Worm (Caenorhabditis elegans) whole organism, L1 larva: ENCODE measurements around the gene F44E2.3.
A peak's percentile ranks its signal among the peaks of the same experiment; 100 is the strongest.

Source experiments
- C16A3.4 ChIP-seq: fragments of 150-350 bp; optimal IDR thresholded peaks from 2 replicates; lab custom pipeline; 2014; ENCODE audit warnings: missing biosample characterization, missing genetic modification characterization
- C34B4.2 ChIP-seq: sonication (generic microtip); optimal IDR thresholded peaks from 2 replicates; lab custom pipeline; 2017; ENCODE audit warnings: mild to moderate bottlenecking, missing genetic modification characterization, missing compliant biosample characterization
- ama-1 ChIP-seq: fragments of 150-350 bp; optimal IDR thresholded peaks from 2 replicates; lab custom pipeline; 2014
- blmp-1 ChIP-seq: fragments of 150-350 bp; optimal IDR thresholded peaks from 2 replicates; lab custom pipeline; 2014; ENCODE audit warnings: missing biosample characterization, missing genetic modification characterization
- ceh-63 ChIP-seq: fragments of 200-800 bp; sonication (Bioruptor generic); optimal IDR thresholded peaks from 2 replicates; lab custom pipeline; 2018; ENCODE audit warnings: mild to moderate bottlenecking, missing genetic modification characterization, missing compliant biosample characterization
- ceh-82 ChIP-seq, 3 experiments: fragments of 150-350 bp in 1 of 3; sonication (generic microtip) in 2 of 3; optimal IDR thresholded peaks; 2 replicates each; lab custom pipeline; 2014 to 2017; ENCODE audit warnings: missing biosample characterization in 3 of 3, missing genetic modification characterization in 3 of 3
- ceh-88 ChIP-seq: fragments of 200-800 bp; sonication (Bioruptor generic); IDR thresholded peaks from 2 replicates; pipeline ENCODE4 v1.3.6; 2022; ENCODE audit warnings: missing genetic modification characterization, missing compliant biosample characterization
- dpl-1 ChIP-seq, 3 experiments: fragments of 150-350 bp in 2 of 3; sonication (generic microtip) in 1 of 3; optimal IDR thresholded peaks; 2 replicates each; lab custom pipeline; 2014 to 2017; ENCODE audit warnings: missing biosample characterization in 3 of 3, missing genetic modification characterization in 3 of 3, missing genetic modification reagents in 3 of 3
- efl-1 ChIP-seq, 4 experiments: fragments of 150-350 bp; optimal IDR thresholded peaks in 3 of 4; peaks in 1 of 4; 1 replicate in 1 of 4; 2 replicates in 3 of 4; lab custom pipeline; 2014; ENCODE audit warnings: missing biosample characterization in 2 of 4, missing genetic modification characterization in 2 of 4, missing genetic modification reagents in 2 of 4
- elt-3 ChIP-seq, 6 experiments: fragments of 150-350 bp in 1 of 6; sonication (generic microtip); optimal IDR thresholded peaks; 2 replicates each; lab custom pipeline; 2017 to 2018; ENCODE audit warnings: missing biosample characterization in 6 of 6, missing genetic modification characterization in 6 of 6, inconsistent platforms in 1 of 6
- ets-5 ChIP-seq: fragments of 200-800 bp; sonication (Bioruptor generic); IDR thresholded peaks from 2 replicates; pipeline ENCODE4 v1.3.6; 2022; ENCODE audit warnings: missing genetic modification characterization, missing compliant biosample characterization
- fkh-10 ChIP-seq: sonication (generic microtip); optimal IDR thresholded peaks from 2 replicates; lab custom pipeline; 2017; ENCODE audit warnings: missing biosample characterization, missing genetic modification reagents, missing genetic modification characterization
- fkh-8 ChIP-seq: sonication (generic microtip); optimal IDR thresholded peaks from 2 replicates; lab custom pipeline; 2016; ENCODE audit warnings: mild to moderate bottlenecking, missing genetic modification characterization, missing compliant biosample characterization
- fos-1 ChIP-seq: fragments of 150-350 bp; optimal IDR thresholded peaks from 2 replicates; lab custom pipeline; 2014; ENCODE audit warnings: missing biosample characterization, missing genetic modification characterization
- grh-1 ChIP-seq: fragments of 200-800 bp; sonication (Bioruptor generic); IDR thresholded peaks from 2 replicates; pipeline ENCODE4 v1.3.6; 2022; ENCODE audit warnings: missing genetic modification reagents, missing genetic modification characterization, missing compliant biosample characterization
- hlh-17 ChIP-seq: fragments of 200-800 bp; sonication (Bioruptor generic); optimal IDR thresholded peaks from 2 replicates; lab custom pipeline; 2018; ENCODE audit warnings: missing genetic modification characterization, mild to moderate bottlenecking, missing compliant biosample characterization, moderate library complexity, borderline replicate concordance
- jun-1 ChIP-seq: fragments of 150-350 bp; optimal IDR thresholded peaks from 2 replicates; lab custom pipeline; 2014; ENCODE audit warnings: missing biosample characterization, missing genetic modification reagents, missing genetic modification characterization
- lin-14 ChIP-seq: fragments of 200-800 bp; sonication (Bioruptor generic); optimal IDR thresholded peaks from 2 replicates; lab custom pipeline; 2018; ENCODE audit warnings: mild to moderate bottlenecking, missing genetic modification characterization, moderate library complexity, missing compliant biosample characterization
- lin-15B ChIP-seq: fragments of 150-350 bp; sonication (generic microtip); optimal IDR thresholded peaks from 3 replicates; lab custom pipeline; 2014; ENCODE audit warnings: missing biosample characterization, missing genetic modification characterization
- lin-35 ChIP-seq, 2 experiments: fragments of 150-350 bp; optimal IDR thresholded peaks; 2 replicates each; lab custom pipeline; 2014; ENCODE audit warnings: missing biosample characterization in 2 of 2, missing genetic modification characterization in 2 of 2, missing genetic modification reagents in 2 of 2
- lir-3 ChIP-seq: sonication (generic microtip); optimal IDR thresholded peaks from 2 replicates; lab custom pipeline; 2016; ENCODE audit warnings: mild to moderate bottlenecking, missing genetic modification characterization, moderate library complexity, missing compliant biosample characterization; ENCODE audit not compliant: poor library complexity
- lsy-2 ChIP-seq, 2 experiments: fragments of 150-350 bp; optimal IDR thresholded peaks; 2 replicates each; lab custom pipeline; 2014; ENCODE audit warnings: missing biosample characterization in 2 of 2, missing genetic modification characterization in 2 of 2
- mdl-1 ChIP-seq, 2 experiments: fragments of 150-350 bp; optimal IDR thresholded peaks; 2 replicates each; lab custom pipeline; 2014 to 2017; ENCODE audit warnings: missing biosample characterization in 2 of 2, missing genetic modification characterization in 2 of 2, inconsistent platforms in 1 of 2
- mep-1 ChIP-seq: fragments of 150-350 bp; optimal IDR thresholded peaks from 2 replicates; lab custom pipeline; 2014; ENCODE audit warnings: missing biosample characterization, missing genetic modification characterization
- nhr-19 ChIP-seq: fragments of 200-800 bp; sonication (Bioruptor generic); conservative IDR thresholded peaks from 2 replicates; pipeline ENCODE4 v1.3.6; 2022; ENCODE audit warnings: missing genetic modification characterization, missing compliant biosample characterization
- nhr-20 ChIP-seq: sonication (generic microtip); optimal IDR thresholded peaks from 2 replicates; lab custom pipeline; 2016; ENCODE audit warnings: mild to moderate bottlenecking, missing genetic modification characterization, missing compliant biosample characterization
- nhr-237 ChIP-seq: fragments of 150-350 bp; optimal IDR thresholded peaks from 2 replicates; lab custom pipeline; 2014; ENCODE audit warnings: missing biosample characterization, missing genetic modification characterization
- nhr-28 ChIP-seq: fragments of 150-350 bp; optimal IDR thresholded peaks from 2 replicates; lab custom pipeline; 2014; ENCODE audit warnings: missing biosample characterization, missing genetic modification characterization
- nhr-47 ChIP-seq: sonication (generic microtip); optimal IDR thresholded peaks from 2 replicates; lab custom pipeline; 2016; ENCODE audit warnings: mild to moderate bottlenecking, missing genetic modification characterization, moderate library complexity, missing compliant biosample characterization
- nhr-71 ChIP-seq: sonication (generic microtip); optimal IDR thresholded peaks from 2 replicates; lab custom pipeline; 2016; ENCODE audit warnings: mild to moderate bottlenecking, missing genetic modification characterization, moderate library complexity, missing compliant biosample characterization
- nhr-77 ChIP-seq: fragments of 150-350 bp; optimal IDR thresholded peaks from 2 replicates; lab custom pipeline; 2014; ENCODE audit warnings: missing biosample characterization, missing genetic modification characterization
- nhr-85 ChIP-seq: sonication (generic microtip); peaks from one replicate; lab custom pipeline; 2016; ENCODE audit warnings: missing genetic modification characterization, inconsistent platforms, missing compliant biosample characterization
- nhr-90 ChIP-seq: sonication (generic microtip); optimal IDR thresholded peaks from 2 replicates; lab custom pipeline; 2016; ENCODE audit warnings: mild to moderate bottlenecking, missing genetic modification characterization, missing compliant biosample characterization; ENCODE audit not compliant: poor library complexity
- pag-3 ChIP-seq: sonication (generic microtip); optimal IDR thresholded peaks from 2 replicates; lab custom pipeline; 2017; ENCODE audit warnings: missing genetic modification characterization, mild to moderate bottlenecking, missing compliant biosample characterization, antibody characterized with exemption, borderline replicate concordance; ENCODE audit not compliant: insufficient read depth
- pqm-1 ChIP-seq: sonication (generic microtip); optimal IDR thresholded peaks from 3 replicates; lab custom pipeline; 2017; ENCODE audit warnings: missing biosample characterization, missing genetic modification characterization
- rnt-1 ChIP-seq: sonication (generic microtip); optimal IDR thresholded peaks from 2 replicates; lab custom pipeline; 2016; ENCODE audit warnings: mild to moderate bottlenecking, missing genetic modification characterization, moderate library complexity, missing compliant biosample characterization
- skn-1 ChIP-seq: fragments of 150-350 bp; optimal IDR thresholded peaks from 2 replicates; lab custom pipeline; 2014; ENCODE audit warnings: missing biosample characterization, missing genetic modification characterization
- snpc-4 ChIP-seq: fragments of 150-350 bp; optimal IDR thresholded peaks from 2 replicates; lab custom pipeline; 2014; ENCODE audit warnings: missing biosample characterization, missing genetic modification characterization
- snu-23 ChIP-seq: sonication (generic microtip); optimal IDR thresholded peaks from 2 replicates; lab custom pipeline; 2016; ENCODE audit warnings: missing genetic modification characterization, missing compliant biosample characterization
- sup-37 ChIP-seq: fragments of 200-800 bp; sonication (Bioruptor generic); optimal IDR thresholded peaks from 2 replicates; lab custom pipeline; 2018; ENCODE audit warnings: mild to moderate bottlenecking, missing genetic modification characterization, missing compliant biosample characterization
- swsn-7 ChIP-seq: sonication (generic microtip); optimal IDR thresholded peaks from 2 replicates; lab custom pipeline; 2016; ENCODE audit warnings: missing genetic modification characterization, missing compliant biosample characterization
- tbx-2 ChIP-seq: sonication (generic microtip); optimal IDR thresholded peaks from 2 replicates; lab custom pipeline; 2016; ENCODE audit warnings: missing genetic modification characterization, missing compliant biosample characterization
- unc-86 ChIP-seq: sonication (generic microtip); optimal IDR thresholded peaks from 2 replicates; lab custom pipeline; 2016; ENCODE audit warnings: missing genetic modification characterization, missing compliant biosample characterization
- vab-15 ChIP-seq: sonication (generic microtip); optimal IDR thresholded peaks from 2 replicates; lab custom pipeline; 2017; ENCODE audit warnings: missing genotype, mild to moderate bottlenecking, missing genetic modification characterization, missing compliant biosample characterization
- xbp-1 ChIP-seq: sonication (generic microtip); optimal IDR thresholded peaks from 2 replicates; lab custom pipeline; 2016; ENCODE audit warnings: missing genetic modification characterization, missing compliant biosample characterization
- ztf-4 ChIP-seq: fragments of 150-350 bp; optimal IDR thresholded peaks from 2 replicates; lab custom pipeline; 2014; ENCODE audit warnings: missing biosample characterization, missing genetic modification characterization

F44E2.3 gene

ce11 chrIII:8782080-8782479 lies 47.0 kb downstream of the F44E2.3 start (continued):
- TF ChIP-seq snpc-4 (tag; lab: Kevin White, UChicago) (no peak), ama-1 (lab: Kevin White, UChicago) (no peak), pqm-1 (no peak), ceh-63 (no peak), C34B4.2 (tag; lab: Kevin White, UChicago) (no peak), nhr-19 (GFP tag; lab: Robert Waterston, UW) (no peak)

DNA sequence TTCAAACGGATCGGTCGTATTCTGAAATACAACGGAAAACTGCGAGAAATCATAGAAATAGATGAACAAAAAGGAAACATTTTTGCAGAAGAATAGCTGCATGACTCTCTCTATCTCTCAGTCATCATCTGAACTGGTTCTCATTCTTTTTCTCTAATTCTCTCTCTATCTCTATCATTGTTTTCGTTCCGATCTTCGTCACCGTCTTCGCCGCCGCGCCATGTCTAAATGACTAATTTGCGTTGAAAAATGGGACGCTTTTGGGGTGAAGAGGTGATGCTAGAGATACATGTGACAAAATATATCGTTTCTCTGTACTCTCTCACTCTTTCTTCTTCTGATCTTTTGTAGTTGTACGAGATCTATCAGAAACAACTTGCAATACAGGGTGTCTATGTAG lies 48.6 kb downstream of the F44E2.3 start:
- TF ChIP-seq fkh-8 = no peak
- no peak for TF ChIP-seq nhr-77
- TF ChIP-seq C16A3.4 (tag; lab: Kevin White, UChicago) = peak; percentile 18
- no peak for TF ChIP-seq hlh-17 (GFP tag; lab: Kevin White, UChicago)
- TF ChIP-seq nhr-28 (tag; lab: Kevin White, UChicago) = no peak
- TF ChIP-seq efl-1 (optimal IDR thresholded peaks at IDR 0.05; lab: Kevin White, UChicago) = peak; percentile 5 to 33
- peak; percentile 20 to 86 for TF ChIP-seq efl-1 (GFP tag; optimal IDR thresholded peaks at IDR 0.05 in 1 of 2; lab: Kevin White, UChicago)
- TF ChIP-seq ztf-4 (tag; lab: Kevin White, UChicago) = peak; percentile 15
- TF ChIP-seq pag-3 (tag; lab: Kevin White, UChicago) = no peak
- TF ChIP-seq fos-1 = peak; percentile 8
- peak in 2 of 6 experiments; percentile 76 to 89 for TF ChIP-seq elt-3 (tag; optimal IDR thresholded peaks at IDR 0.05; lab: Kevin White, UChicago)
- no peak for TF ChIP-seq swsn-7
- TF ChIP-seq nhr-90 (tag; lab: Kevin White, UChicago) = peak; percentile 55
- no peak for TF ChIP-seq ceh-88 (GFP tag; lab: Robert Waterston, UW)
- no peak for TF ChIP-seq vab-15
- peak; percentile 11 for TF ChIP-seq nhr-47 (tag; lab: Kevin White, UChicago)
- TF ChIP-seq mep-1 (tag; lab: Kevin White, UChicago) = peak; percentile 47
- peak; percentile 53 for TF ChIP-seq jun-1 (tag; lab: Kevin White, UChicago)
- peak; percentile 15 for TF ChIP-seq xbp-1 (tag; lab: Kevin White, UChicago)
- peak; percentile 87 for TF ChIP-seq nhr-20 (tag; lab: Kevin White, UChicago)
- no peak for TF ChIP-seq unc-86
- TF ChIP-seq lsy-2 (tag; optimal IDR thresholded peaks at IDR 0.05; lab: Kevin White, UChicago) = peak in 1 of 2 experiments; percentile 55
- no peak for TF ChIP-seq C34B4.2 (tag; lab: Kevin White, UChicago)
- no peak for TF ChIP-seq sup-37
- TF ChIP-seq skn-1 (tag; lab: Kevin White, UChicago) = peak; percentile 21
- no peak for TF ChIP-seq snpc-4 (tag; lab: Kevin White, UChicago)
- no peak for TF ChIP-seq fkh-10 (GFP tag; lab: Kevin White, UChicago)
- TF ChIP-seq tbx-2 (tag; lab: Kevin White, UChicago) = peak; percentile 74
- TF ChIP-seq ceh-82 (tag; optimal IDR thresholded peaks at IDR 0.05; lab: Kevin White, UChicago) = peak in 1 of 3 experiments; percentile 20
- peak; percentile 53 for TF ChIP-seq nhr-19 (GFP tag; lab: Robert Waterston, UW)
- TF ChIP-seq nhr-237 (tag; lab: Kevin White, UChicago) = no peak
- TF ChIP-seq lin-14 (GFP tag; lab: Kevin White, UChicago) = peak; percentile 89
- TF ChIP-seq nhr-85 (tag; lab: Kevin White, UChicago) = peak; percentile 97
- peak; percentile 37 to 61 for TF ChIP-seq lin-35 (GFP tag; optimal IDR thresholded peaks at IDR 0.05; lab: Kevin White, UChicago)
- TF ChIP-seq mdl-1 (tag; optimal IDR thresholded peaks at IDR 0.05; lab: Kevin White, UChicago) = peak in 1 of 2 experiments; percentile 84
- peak; percentile 79 for TF ChIP-seq snu-23 (GFP tag; lab: Kevin White, UChicago)
- no peak for TF ChIP-seq ets-5 (GFP tag; lab: Robert Waterston, UW)
- TF ChIP-seq blmp-1 = peak; percentile 81
- peak in 2 of 3 experiments; percentile 33 to 43 for TF ChIP-seq dpl-1 (GFP tag; optimal IDR thresholded peaks at IDR 0.05; lab: Kevin White, UChicago)
- peak; percentile 87 for TF ChIP-seq grh-1 (GFP tag; lab: Robert Waterston, UW)
- TF ChIP-seq lir-3 (tag; lab: Kevin White, UChicago) = peak; percentile 27
- TF ChIP-seq rnt-1 (tag; lab: Kevin White, UChicago) = peak; percentile 28
- TF ChIP-seq lin-15B (tag; lab: Kevin White, UChicago) = no peak
- TF ChIP-seq nhr-71 = peak; percentile 81
